Fruit fly (Drosophila melanogaster): ENCODE measurements around the gene Sirt1.

Gene Sirt1

dm6 chr2L:13145035-13145683 lies 20.2 kb upstream of the Sirt1 start (continued):
- TF ChIP-seq Myb (GFP tag; optimal IDR thresholded peaks at IDR 0.05) (peak; percentile 59), HLHmδ (GFP tag; optimal IDR thresholded peaks at IDR 0.05) (no peak), CG32767 (GFP tag; IDR thresholded peaks at IDR 0.05) (peak; percentile 73), CG33213 (GFP tag; optimal IDR thresholded peaks at IDR 0.05) (peak; percentile 54), lmd (GFP tag; IDR thresholded peaks at IDR 0.05) (peak; percentile 82; the same call in 1 of the 2 replicates), CG13123 (GFP tag; optimal IDR thresholded peaks at IDR 0.05) (peak; percentile 29), cato (GFP tag; optimal IDR thresholded peaks at IDR 0.05; ENCODE audit: borderline replicate concordance) (peak; percentile 30), Ssrp (tag; optimal IDR thresholded peaks at IDR 0.05) (no peak), gem (tag; optimal IDR thresholded peaks at IDR 0.05) (peak; percentile 86), unpg (GFP tag; optimal IDR thresholded peaks at IDR 0.05) (peak; percentile 84), cas (GFP tag; IDR thresholded peaks at IDR 0.05) (peak; percentile 45; the same call in 1 of the 2 replicates), ssp (GFP tag; IDR thresholded peaks at IDR 0.05) (peak; percentile 48), kay (GFP tag; optimal IDR thresholded peaks at IDR 0.05) (peak; percentile 46), Camta (GFP tag; optimal IDR thresholded peaks at IDR 0.05) (peak; percentile 60), jumu (GFP tag; optimal IDR thresholded peaks at IDR 0.05) (peak; percentile 49), exex (tag; optimal IDR thresholded peaks at IDR 0.05) (peak; percentile 35), CG6765 (GFP tag; optimal IDR thresholded peaks at IDR 0.05) (peak; percentile 74), CG2712 (tag; optimal IDR thresholded peaks at IDR 0.05) (peak; percentile 69), Doc2 (GFP tag; IDR thresholded peaks at IDR 0.05) (peak; percentile 47; the same call in 1 of the 2 replicates), dm (GFP tag; optimal IDR thresholded peaks at IDR 0.05) (peak; percentile 10), CG7839 (tag; optimal IDR thresholded peaks at IDR 0.05) (peak; percentile 90), Rfx (GFP tag; IDR thresholded peaks at IDR 0.05) (peak; percentile 93), odd (GFP tag; optimal IDR thresholded peaks at IDR 0.05) (peak; percentile 64), grn (GFP tag; optimal IDR thresholded peaks at IDR 0.05) (no peak), fd64A (GFP tag; optimal IDR thresholded peaks at IDR 0.05) (no peak), CG4424 (GFP tag; optimal IDR thresholded peaks at IDR 0.05) (peak; percentile 74), sna (GFP tag; IDR thresholded peaks at IDR 0.05; ENCODE audit: partially characterized antibody) (no peak), CG15479 (GFP tag; optimal IDR thresholded peaks at IDR 0.05) (no peak), Max (GFP tag; optimal IDR thresholded peaks at IDR 0.05) (peak; percentile 64), scrt (GFP tag; optimal IDR thresholded peaks at IDR 0.05) (peak; percentile 71), CG13296 (GFP tag; optimal IDR thresholded peaks at IDR 0.05) (peak; percentile 80), oc (tag; optimal IDR thresholded peaks at IDR 0.05) (peak; percentile 49), amos (GFP tag; IDR thresholded peaks at IDR 0.05; ENCODE audit: partially characterized antibody) (no peak), E2f1 (GFP tag; IDR thresholded peaks at IDR 0.05) (peak; percentile 74), CG10654 (GFP tag; optimal IDR thresholded peaks at IDR 0.05) (peak; percentile 51), D19A (tag; optimal IDR thresholded peaks at IDR 0.05) (peak; percentile 82), CG6175 (GFP tag; IDR thresholded peaks at IDR 0.05) (0 out of 3 replicates have a peak, but pooled peaks have one; percentile 55), CG13894 (tag; optimal IDR thresholded peaks at IDR 0.05) (peak; percentile 71), CG9609 (GFP tag; optimal IDR thresholded peaks at IDR 0.05) (peak; percentile 57), CG8765 (GFP tag; IDR thresholded peaks at IDR 0.05) (no peak), CG6683 (GFP tag; optimal IDR thresholded peaks at IDR 0.05) (peak; percentile 55), Adf1 (GFP tag; IDR thresholded peaks at IDR 0.05) (peak; percentile 70), eyg (GFP tag; optimal IDR thresholded peaks at IDR 0.05) (peak; percentile 77), tin (GFP tag; optimal IDR thresholded peaks at IDR 0.05) (peak; percentile 58), CG1233 (GFP tag; optimal IDR thresholded peaks at IDR 0.05) (peak; percentile 54), CG7357 (GFP tag; IDR thresholded peaks at IDR 0.05) (peak; percentile 72), CG3163 (GFP tag; optimal IDR thresholded peaks at IDR 0.05) (peak; percentile 38), Lpt (GFP tag; optimal IDR thresholded peaks at IDR 0.05) (no peak), Dp (GFP tag; optimal IDR thresholded peaks at IDR 0.05) (no peak), Dbx (GFP tag; IDR thresholded peaks at IDR 0.05) (peak; percentile 86)

Measured in whole organism, embryonic.